Fruit fly (Drosophila melanogaster) Kc167 (cell line): ENCODE data around the gene CG31673.

ENCODE experiments used
- Myc ChIP-seq: fragments of >200 bp; optimal IDR thresholded peaks from 2 replicates; lab custom pipeline; 2017; ENCODE audit warnings: missing external identifiers
- Sin3A ChIP-seq: fragments of >200 bp; optimal IDR thresholded peaks from 2 replicates; lab custom pipeline; 2018; ENCODE audit warnings: missing external identifiers
- h ChIP-seq: fragments of >200 bp; optimal IDR thresholded peaks from 3 replicates; lab custom pipeline; 2018; ENCODE audit warnings: missing external identifiers
- insv ChIP-seq: fragments of >200 bp; optimal IDR thresholded peaks from 3 replicates; lab custom pipeline; 2018; ENCODE audit warnings: missing external identifiers
- psq ChIP-seq: fragments of >200 bp; optimal IDR thresholded peaks from 2 replicates; lab custom pipeline; 2017; ENCODE audit warnings: missing external identifiers
- ttk ChIP-seq: sonication (Bioruptor generic); optimal IDR thresholded peaks from 2 replicates; lab custom pipeline; 2017; ENCODE audit warnings: missing external identifiers

CG31673 gene

DNA sequence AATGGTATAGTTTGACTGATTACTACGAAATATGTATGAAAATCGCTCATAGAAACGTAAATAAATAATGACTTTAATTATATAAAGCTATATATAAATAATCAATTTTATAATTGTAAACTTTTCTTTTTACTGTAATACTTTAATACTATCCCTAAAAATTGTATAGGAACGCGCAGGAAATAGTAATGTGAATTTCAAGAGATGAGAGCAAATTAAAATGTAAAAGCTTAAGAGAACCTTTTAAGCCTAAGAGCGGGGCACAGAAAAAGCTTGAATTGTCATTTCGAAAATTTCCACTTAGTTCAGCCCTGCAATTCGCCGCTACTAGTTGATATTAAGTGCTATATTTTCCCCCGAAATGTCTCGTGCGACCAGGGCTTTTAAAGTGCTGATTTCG, at the start of gene CG31673:
TSS of gene CG31673 (plus strand) at position 301 of the 400 bp plus-strand sequence.
- TF ChIP-seq ttk (lab: Kevin White, UChicago): no peak
- TF ChIP-seq psq (lab: Kevin White, UChicago): no peak
- TF ChIP-seq Sin3A (lab: Kevin White, UChicago): no peak
- TF ChIP-seq insv (lab: Kevin White, UChicago): no peak
- TF ChIP-seq h: no peak
- TF ChIP-seq Myc (lab: Kevin White, UChicago): no peak

dm6 chr2L:20780768-20781167, 48.6 kb upstream of the CG31673 start:
- no peak for TF ChIP-seq psq (lab: Kevin White, UChicago)
- TF ChIP-seq Sin3A (lab: Kevin White, UChicago): no peak
- no peak for TF ChIP-seq Myc (lab: Kevin White, UChicago)
- no peak for TF ChIP-seq h
- no peak for TF ChIP-seq ttk (lab: Kevin White, UChicago)
- no peak for TF ChIP-seq insv (lab: Kevin White, UChicago)

DNA sequence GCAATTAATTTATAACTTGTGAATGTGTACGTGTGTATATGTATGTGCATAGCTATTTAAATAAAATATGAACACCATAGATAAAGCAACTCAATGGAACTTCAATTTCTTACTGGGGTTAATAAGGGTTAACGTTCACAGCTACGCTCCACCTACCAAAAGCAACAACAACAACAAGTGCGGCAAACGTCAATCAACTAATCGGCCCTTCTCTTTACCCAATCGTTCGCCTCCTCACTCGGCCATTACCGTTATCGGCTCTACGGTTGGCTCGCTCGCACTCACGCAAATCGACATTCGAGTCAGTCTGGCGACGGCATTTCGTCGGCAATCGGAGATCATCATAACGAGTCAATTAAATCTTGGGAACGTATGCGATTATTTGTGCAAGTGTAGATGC, 46.4 kb upstream of the CG31673 start:
- TF ChIP-seq psq (lab: Kevin White, UChicago) (no peak), Myc (lab: Kevin White, UChicago) (no peak), h (no peak), Sin3A (lab: Kevin White, UChicago) (no peak), ttk (lab: Kevin White, UChicago) (no peak), insv (lab: Kevin White, UChicago) (no peak)

DNA sequence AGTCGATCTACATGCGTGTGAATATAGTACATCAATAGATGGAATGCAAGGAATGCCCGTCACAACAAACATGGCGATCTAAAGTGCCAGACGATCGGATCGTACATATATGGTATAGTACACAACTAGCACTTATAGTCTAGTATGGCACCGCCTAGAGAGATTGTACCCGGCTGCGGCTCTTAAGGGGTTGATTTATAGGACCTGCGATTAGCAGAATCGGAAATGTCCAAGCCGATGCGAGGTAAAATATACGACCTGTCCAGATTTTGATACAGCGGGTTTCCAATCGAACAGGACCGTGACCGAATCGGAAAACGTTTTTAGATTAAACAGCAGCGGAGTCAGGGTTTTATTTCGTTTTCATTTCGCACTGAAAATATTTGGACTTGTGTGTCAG, 45.5 kb upstream of the CG31673 start:
- TF ChIP-seq Sin3A (lab: Kevin White, UChicago) (no peak), insv (lab: Kevin White, UChicago) (no peak), psq (lab: Kevin White, UChicago) (no peak), h (no peak)

dm6 chr2L:20785333-20785732, 44.1 kb upstream of the CG31673 start:
- TF ChIP-seq h (no peak), Myc (lab: Kevin White, UChicago) (no peak), psq (lab: Kevin White, UChicago) (no peak), insv (lab: Kevin White, UChicago) (no peak), ttk (lab: Kevin White, UChicago) (no peak), Sin3A (lab: Kevin White, UChicago) (no peak)

dm6 chr2L:20787271-20787791, 42.1 kb upstream of the CG31673 start, which contains the start of gene Pomp:
Pomp (plus strand) TSS chr2L:20787656.
- TF ChIP-seq psq (lab: Kevin White, UChicago) (peak; percentile 99), h (no peak), ttk (lab: Kevin White, UChicago) (no peak), Myc (lab: Kevin White, UChicago) (no peak), insv (lab: Kevin White, UChicago) (no peak), Sin3A (lab: Kevin White, UChicago) (no peak)

dm6 chr2L:20788050-20788449, 41.4 kb upstream of the CG31673 start:
- TF ChIP-seq h (no peak), ttk (lab: Kevin White, UChicago) (peak; percentile 98), Myc (lab: Kevin White, UChicago) (no peak), psq (lab: Kevin White, UChicago) (no peak), Sin3A (lab: Kevin White, UChicago) (no peak), insv (lab: Kevin White, UChicago) (no peak)

DNA sequence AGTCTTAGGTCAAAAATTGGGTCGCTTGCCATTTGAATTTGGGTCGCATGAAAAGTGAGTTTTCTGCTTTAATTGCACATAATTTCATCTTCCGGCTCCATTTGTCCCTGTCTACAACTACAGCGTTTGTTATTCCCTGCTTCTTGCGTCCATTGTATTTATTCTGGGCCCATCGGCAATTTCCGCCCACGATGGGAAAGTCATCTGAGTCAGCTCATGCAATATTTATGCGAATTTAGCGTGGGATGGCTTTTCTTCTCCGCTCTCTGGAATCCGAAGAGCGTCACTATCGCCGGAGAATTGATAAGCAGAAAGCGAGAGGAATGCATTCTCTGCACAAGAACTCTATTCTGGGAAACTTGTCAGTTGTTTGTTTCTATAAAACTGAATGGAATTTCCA, 36.9 kb upstream of the CG31673 start:
- TF ChIP-seq psq (lab: Kevin White, UChicago) (no peak), Myc (lab: Kevin White, UChicago) (no peak), h (no peak), ttk (lab: Kevin White, UChicago) (no peak), insv (lab: Kevin White, UChicago) (no peak), Sin3A (lab: Kevin White, UChicago) (no peak)

- no peak for TF ChIP-seq Myc (lab: Kevin White, UChicago)
- TF ChIP-seq Sin3A (lab: Kevin White, UChicago): no peak
- no peak for TF ChIP-seq insv (lab: Kevin White, UChicago)
- no peak for TF ChIP-seq psq (lab: Kevin White, UChicago)
- TF ChIP-seq ttk (lab: Kevin White, UChicago): no peak
- TF ChIP-seq h: no peak
Observed at dm6 chr2L:20792988-20793544, 36.3 kb upstream of the CG31673 start.

dm6 chr2L:20793881-20794280, 35.5 kb upstream of the CG31673 start:
- TF ChIP-seq insv (lab: Kevin White, UChicago) (no peak), Myc (lab: Kevin White, UChicago) (no peak), h (no peak), Sin3A (lab: Kevin White, UChicago) (no peak), psq (lab: Kevin White, UChicago) (no peak), ttk (lab: Kevin White, UChicago) (no peak)

- no peak for TF ChIP-seq Myc (lab: Kevin White, UChicago)
- no peak for TF ChIP-seq Sin3A (lab: Kevin White, UChicago)
- TF ChIP-seq psq (lab: Kevin White, UChicago): no peak
- no peak for TF ChIP-seq ttk (lab: Kevin White, UChicago)
- no peak for TF ChIP-seq insv (lab: Kevin White, UChicago)
- no peak for TF ChIP-seq h
Observed at dm6 chr2L:20794656-20795055, 34.8 kb upstream of the CG31673 start.

DNA sequence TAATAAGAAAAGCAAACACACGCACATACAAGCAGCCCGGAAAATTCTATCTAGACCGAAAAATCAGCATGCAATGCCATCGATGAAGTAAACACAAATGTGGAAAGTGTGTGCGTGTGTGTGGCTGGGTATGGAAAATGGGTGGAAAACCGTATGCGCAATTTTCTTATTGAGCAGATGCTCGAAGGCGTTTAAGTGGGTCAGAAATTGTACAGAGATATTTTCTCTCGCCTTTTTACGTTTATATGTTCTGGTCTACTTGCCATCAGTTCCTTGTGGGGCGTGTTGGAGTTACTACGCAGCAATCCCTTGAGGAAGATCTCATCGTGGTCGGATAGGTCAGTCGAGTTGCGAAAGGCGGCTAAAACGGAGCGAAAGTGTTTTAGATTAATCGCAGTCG, 33.6 kb upstream of the CG31673 start:
- no peak for TF ChIP-seq ttk (lab: Kevin White, UChicago)
- TF ChIP-seq Myc (lab: Kevin White, UChicago): no peak
- TF ChIP-seq h: no peak
- no peak for TF ChIP-seq psq (lab: Kevin White, UChicago)
- no peak for TF ChIP-seq Sin3A (lab: Kevin White, UChicago)
- TF ChIP-seq insv (lab: Kevin White, UChicago): no peak
